Fruit fly (Drosophila melanogaster) whole organism, adult: ENCODE measurements around the gene CG1628.

Experiments used
- CG11617 ChIP-seq: fragments of 200-800 bp; sonication (Bioruptor generic); optimal IDR thresholded peaks from 2 replicates; lab custom pipeline; 2017; ENCODE audit warnings: mild to moderate bottlenecking, missing biosample characterization, missing genetic modification reagents, missing genetic modification characterization
- CG12768 ChIP-seq: fragments of 200-800 bp; sonication (Bioruptor generic); optimal IDR thresholded peaks from 2 replicates; lab custom pipeline; 2017; ENCODE audit warnings: missing biosample characterization, missing genetic modification characterization, mild to moderate bottlenecking, moderate library complexity, missing genetic modification reagents
- CG14711 ChIP-seq: fragments of 200-800 bp; sonication (Bioruptor generic); optimal IDR thresholded peaks from 2 replicates; lab custom pipeline; 2018; ENCODE audit warnings: missing biosample characterization, mild to moderate bottlenecking, missing genetic modification characterization, moderate library complexity
- CG1620 ChIP-seq: fragments of 200-800 bp; sonication (Bioruptor generic); optimal IDR thresholded peaks from 2 replicates; lab custom pipeline; 2016; ENCODE audit warnings: missing biosample characterization, missing genetic modification characterization
- CG33017 ChIP-seq: fragments of 200-800 bp; sonication (Bioruptor generic); optimal IDR thresholded peaks from 2 replicates; lab custom pipeline; 2018; ENCODE audit warnings: missing biosample characterization, mild to moderate bottlenecking, missing genetic modification characterization, moderate library complexity
- CG5204 ChIP-seq: fragments of 200-800 bp; sonication (Bioruptor generic); optimal IDR thresholded peaks from 2 replicates; lab custom pipeline; 2016; ENCODE audit warnings: missing biosample characterization, missing genetic modification characterization
- CG7045 ChIP-seq: fragments of 200-800 bp; sonication (Bioruptor generic); optimal IDR thresholded peaks from 2 replicates; lab custom pipeline; 2017; ENCODE audit warnings: missing biosample characterization, mild to moderate bottlenecking, missing genetic modification characterization
- CG7101 ChIP-seq: fragments of 200-800 bp; sonication (Bioruptor generic); optimal IDR thresholded peaks from 2 replicates; lab custom pipeline; 2018; ENCODE audit warnings: missing biosample characterization, mild to moderate bottlenecking, missing genetic modification characterization, moderate library complexity
- Clk ChIP-seq: fragments of 200-800 bp; sonication (Bioruptor generic); optimal IDR thresholded peaks from 2 replicates; lab custom pipeline; 2017; ENCODE audit warnings: missing biosample characterization, missing genetic modification characterization
- Crg-1 ChIP-seq: fragments of 200-800 bp; sonication (Bioruptor generic); optimal IDR thresholded peaks from 2 replicates; lab custom pipeline; 2016; ENCODE audit warnings: missing biosample characterization, missing genetic modification characterization
- Hr96 ChIP-seq: fragments of 200-800 bp; sonication (Bioruptor generic); optimal IDR thresholded peaks from 2 replicates; lab custom pipeline; 2016; ENCODE audit warnings: missing biosample characterization, missing genetic modification characterization
- Mnt ChIP-seq: fragments of 200-800 bp; sonication (Bioruptor generic); optimal IDR thresholded peaks from 2 replicates; lab custom pipeline; 2016; ENCODE audit warnings: missing biosample characterization, mild to moderate bottlenecking, missing genetic modification characterization
- bab1 ChIP-seq: fragments of 200-800 bp; sonication (Bioruptor generic); optimal IDR thresholded peaks from 3 replicates; lab custom pipeline; 2019; ENCODE audit warnings: missing biosample characterization, mild to moderate bottlenecking, missing genetic modification characterization, moderate library complexity
- cic ChIP-seq: fragments of 200-800 bp; sonication (Bioruptor generic); optimal IDR thresholded peaks from 2 replicates; lab custom pipeline; 2017; ENCODE audit warnings: missing biosample characterization, mild to moderate bottlenecking, missing genetic modification characterization, moderate library complexity
- cnc ChIP-seq, 2 experiments: fragments of >200 bp; optimal IDR thresholded peaks; 2 replicates each; lab custom pipeline; 2017
- kay ChIP-seq: fragments of 200-800 bp; sonication (Bioruptor generic); peaks from one replicate; lab custom pipeline; 2016; ENCODE audit warnings: missing biosample characterization, missing genetic modification characterization, borderline replicate concordance
- ovo ChIP-seq: fragments of 200-800 bp; sonication (Bioruptor generic); optimal IDR thresholded peaks from 2 replicates; lab custom pipeline; 2016; ENCODE audit warnings: missing biosample characterization, missing genetic modification characterization
- pad ChIP-seq: fragments of 200-800 bp; sonication (Bioruptor generic); optimal IDR thresholded peaks from 3 replicates; lab custom pipeline; 2017; ENCODE audit warnings: missing biosample characterization, missing genetic modification characterization, mild to moderate bottlenecking, moderate library complexity, missing genetic modification reagents
- tj ChIP-seq: fragments of 200-800 bp; sonication (Bioruptor generic); optimal IDR thresholded peaks from 3 replicates; lab custom pipeline; 2017; ENCODE audit warnings: missing biosample characterization, mild to moderate bottlenecking, missing genetic modification characterization, moderate library complexity
- toe ChIP-seq: fragments of 200-800 bp; sonication (Bioruptor generic); optimal IDR thresholded peaks from 2 replicates; lab custom pipeline; 2016; ENCODE audit warnings: missing biosample characterization, missing genetic modification characterization

CG1628 gene

DNA sequence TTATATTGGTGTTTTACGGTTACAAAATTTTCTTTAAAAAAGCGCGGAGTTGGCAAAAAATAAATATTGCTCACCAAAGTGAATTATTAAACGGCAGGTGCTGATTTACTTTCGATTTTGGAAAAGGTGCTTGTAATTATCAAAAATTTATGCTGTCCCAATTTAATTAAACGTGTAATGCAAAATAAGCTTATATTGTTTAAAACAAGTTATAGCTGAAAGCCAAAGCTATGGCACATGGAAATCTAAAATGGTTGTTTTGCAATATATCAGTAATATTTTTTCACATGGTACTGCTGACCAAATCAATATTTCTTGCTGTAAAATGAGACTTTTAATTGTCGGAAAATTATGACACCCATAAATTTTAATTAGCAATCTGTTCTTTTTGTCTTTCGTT is 16.3 kb downstream of the CG1628 start:
- TF ChIP-seq Crg-1 (GFP tag; lab: Kevin White, UChicago) (no peak), tj (GFP tag; lab: Kevin White, UChicago) (peak; percentile 96)

DNA sequence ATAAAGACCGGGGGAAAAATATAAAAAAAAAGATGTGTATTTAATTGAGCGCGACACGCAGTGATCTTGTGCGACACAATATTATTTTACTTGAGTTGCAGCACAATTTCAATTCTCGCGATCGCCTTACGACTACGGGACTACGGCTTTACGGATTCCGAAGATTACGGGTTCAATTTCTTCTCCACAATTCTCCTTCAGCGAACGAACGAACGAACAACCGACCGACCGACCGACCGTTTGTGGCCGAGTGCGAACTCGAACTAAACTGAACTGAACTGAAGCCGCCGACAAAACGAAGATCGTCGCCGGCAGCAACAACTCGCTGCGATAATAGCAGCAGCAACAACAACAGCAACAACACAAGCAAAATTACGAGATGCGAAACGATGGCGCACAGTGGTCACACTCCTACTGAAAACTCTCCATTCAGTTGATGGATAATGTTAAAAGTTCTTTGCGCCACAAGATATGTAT is 17.3 kb downstream of the CG1628 start, which contains the start of gene spri:
Gene spri, minus strand, starts transcription at position 265 of the 477 bp plus-strand sequence.
- TF ChIP-seq bab1 (GFP tag; lab: Kevin White, UChicago) (peak; percentile 32), pad (GFP tag; lab: Kevin White, UChicago) (peak; percentile 88), CG5204 (no peak), tj (GFP tag; lab: Kevin White, UChicago) (peak; percentile 68), kay (GFP tag; lab: Kevin White, UChicago) (peak; percentile 78), Mnt (GFP tag; lab: Kevin White, UChicago) (peak; percentile 43), CG14711 (no peak), CG1620 (GFP tag; lab: Kevin White, UChicago) (no peak), Hr96 (GFP tag; lab: Kevin White, UChicago) (peak; percentile 36), CG7045 (GFP tag; lab: Kevin White, UChicago) (no peak), CG7101 (no peak), Clk (GFP tag; lab: Kevin White, UChicago) (no peak), toe (no peak), ovo (GFP tag; lab: Kevin White, UChicago) (peak; percentile 43), CG11617 (no peak), cic (GFP tag; lab: Kevin White, UChicago) (peak; percentile 43)

DNA sequence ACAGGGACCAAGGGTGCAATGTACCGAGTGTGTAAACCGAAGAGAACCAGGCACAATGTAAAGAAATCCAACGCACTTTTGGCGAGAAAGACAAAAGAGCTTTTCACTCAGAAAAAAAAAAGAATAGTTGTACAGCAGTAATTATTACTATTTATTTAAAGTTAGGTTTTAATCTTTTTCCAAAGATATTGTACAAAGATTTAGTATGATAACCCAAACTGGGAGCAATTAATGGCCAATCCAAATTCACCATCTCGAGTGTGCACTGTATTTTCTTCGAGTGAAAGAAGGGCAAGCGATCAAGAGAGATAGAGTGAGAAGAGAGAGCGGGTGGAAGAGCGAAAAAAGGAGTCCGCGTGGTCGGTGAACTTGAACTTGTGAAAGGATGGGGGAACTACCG is 18.1 kb downstream of the CG1628 start:
- no peak for TF ChIP-seq CG1620 (GFP tag; lab: Kevin White, UChicago)
- no peak for TF ChIP-seq Hr96 (GFP tag; lab: Kevin White, UChicago)
- no peak for TF ChIP-seq CG7045 (GFP tag; lab: Kevin White, UChicago)
- peak; percentile 75 for TF ChIP-seq bab1 (GFP tag; lab: Kevin White, UChicago)
- TF ChIP-seq cic (GFP tag; lab: Kevin White, UChicago): no peak
- no peak for TF ChIP-seq Crg-1 (GFP tag; lab: Kevin White, UChicago)

DNA sequence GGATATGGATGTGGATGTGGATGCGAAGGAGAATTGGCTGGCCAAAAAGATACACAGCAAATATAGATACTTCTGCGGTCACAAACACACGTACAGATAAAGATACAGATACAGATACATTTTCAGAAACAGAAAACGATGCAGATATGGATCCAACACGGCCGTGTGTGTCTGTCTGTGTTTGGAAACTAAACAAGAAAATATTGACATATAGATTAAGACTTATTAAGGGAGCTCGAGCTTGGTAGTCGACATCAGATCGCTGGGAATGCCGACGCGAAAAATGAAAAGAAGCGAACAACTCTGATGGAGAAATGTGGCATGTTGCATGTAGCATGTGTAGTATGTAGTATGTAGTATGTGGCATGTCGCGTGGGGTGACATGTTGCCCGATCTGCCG is 20.4 kb downstream of the CG1628 start:
- TF ChIP-seq kay (GFP tag; lab: Kevin White, UChicago) (no peak), cic (GFP tag; lab: Kevin White, UChicago) (no peak), CG11617 (no peak), Clk (GFP tag; lab: Kevin White, UChicago) (no peak), toe (no peak), Mnt (GFP tag; lab: Kevin White, UChicago) (no peak)

DNA sequence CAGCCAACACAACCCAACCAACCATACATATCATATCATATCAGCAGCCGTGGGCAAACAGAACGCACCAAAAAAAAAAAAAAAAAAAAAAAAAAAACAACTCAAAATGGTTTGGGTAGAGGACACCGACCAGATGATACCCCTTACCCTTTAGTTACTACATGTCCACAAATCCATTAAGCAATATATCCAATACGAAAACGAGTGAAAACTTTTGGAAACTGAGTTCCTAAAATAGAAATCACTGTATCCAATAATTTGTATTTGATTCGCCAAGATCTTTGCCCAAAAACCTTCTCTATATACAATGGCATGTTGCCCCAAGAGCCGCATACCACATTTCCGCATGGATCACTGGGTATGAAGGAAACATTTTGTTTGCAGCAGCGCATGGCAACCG is 21.0 kb downstream of the CG1628 start:
- TF ChIP-seq CG12768 (GFP tag; lab: Kevin White, UChicago) (no peak), kay (GFP tag; lab: Kevin White, UChicago) (no peak), Crg-1 (GFP tag; lab: Kevin White, UChicago) (no peak), CG7045 (GFP tag; lab: Kevin White, UChicago) (no peak), Clk (GFP tag; lab: Kevin White, UChicago) (no peak), CG33017 (no peak), CG11617 (no peak), CG7101 (no peak), pad (GFP tag; lab: Kevin White, UChicago) (no peak), CG1620 (GFP tag; lab: Kevin White, UChicago) (no peak), toe (no peak), ovo (GFP tag; lab: Kevin White, UChicago) (no peak), cic (GFP tag; lab: Kevin White, UChicago) (no peak), cnc (optimal IDR thresholded peaks at IDR 0.05; lab: Kevin White, UChicago) (no peak), CG5204 (no peak)

DNA sequence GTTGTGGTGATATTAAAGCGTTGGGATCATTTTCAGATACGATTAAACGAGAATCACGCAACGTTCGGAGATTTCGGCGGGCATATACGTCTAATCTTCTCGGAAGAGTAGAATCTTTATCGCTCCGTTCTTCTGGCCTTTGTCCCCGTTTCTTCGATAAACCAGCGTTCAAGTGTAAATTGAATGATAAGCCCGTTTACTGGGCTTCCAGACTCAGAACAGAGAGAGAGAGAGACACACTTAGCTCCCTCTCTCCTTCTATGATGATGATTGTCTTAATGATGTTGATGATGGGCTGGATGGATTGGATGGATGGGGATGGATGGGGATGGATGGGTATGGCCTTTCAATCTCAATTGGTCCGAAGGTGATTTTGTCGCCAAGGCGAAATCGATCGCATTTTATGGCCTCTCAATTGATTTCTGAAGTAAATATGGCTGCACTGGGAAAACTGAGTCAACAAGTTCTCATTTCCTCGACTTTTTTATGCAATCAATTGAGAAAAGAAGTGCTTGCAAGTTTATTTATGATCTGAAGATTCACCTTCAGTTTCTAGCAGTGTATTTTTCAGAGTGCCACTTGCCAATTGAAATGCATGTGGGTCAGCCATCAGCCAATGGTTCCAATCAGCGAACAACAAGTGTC is 21.9 kb downstream of the CG1628 start:
- no peak for TF ChIP-seq CG7101
- no peak for TF ChIP-seq kay (GFP tag; lab: Kevin White, UChicago)
- no peak for TF ChIP-seq toe
- no peak for TF ChIP-seq cic (GFP tag; lab: Kevin White, UChicago)
- no peak for TF ChIP-seq CG1620 (GFP tag; lab: Kevin White, UChicago)
- TF ChIP-seq CG5204: no peak
- no peak for TF ChIP-seq CG11617
- TF ChIP-seq CG7045 (GFP tag; lab: Kevin White, UChicago): no peak
- TF ChIP-seq Hr96 (GFP tag; lab: Kevin White, UChicago): no peak
- TF ChIP-seq cnc (optimal IDR thresholded peaks at IDR 0.05; lab: Kevin White, UChicago): no peak
- TF ChIP-seq Clk (GFP tag; lab: Kevin White, UChicago): no peak
- no peak for TF ChIP-seq bab1 (GFP tag; lab: Kevin White, UChicago)
- TF ChIP-seq pad (GFP tag; lab: Kevin White, UChicago): no peak

DNA sequence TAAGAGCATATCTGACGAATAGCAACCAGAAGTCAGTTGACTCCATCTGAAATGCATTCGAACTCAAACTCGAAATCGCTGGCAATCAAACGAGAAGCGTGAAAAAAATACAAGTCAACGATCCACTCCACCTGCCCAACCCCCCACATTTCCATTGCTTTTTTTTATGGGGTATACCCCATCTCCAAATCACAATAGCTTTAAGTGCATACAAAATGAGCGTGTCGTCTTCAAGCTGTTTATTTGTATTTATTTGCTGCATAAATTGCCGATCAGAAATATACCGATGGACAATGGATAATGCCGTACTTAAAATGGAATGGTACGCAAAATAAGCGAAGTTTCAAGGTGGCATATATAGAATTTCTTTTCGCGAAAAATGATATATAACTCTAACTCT is 22.9 kb downstream of the CG1628 start:
- TF ChIP-seq tj (GFP tag; lab: Kevin White, UChicago) (peak; percentile 52), CG7101 (no peak)
